Fruit fly (Drosophila melanogaster): ENCODE measurements around the gene dally.

The dally gene

DNA sequence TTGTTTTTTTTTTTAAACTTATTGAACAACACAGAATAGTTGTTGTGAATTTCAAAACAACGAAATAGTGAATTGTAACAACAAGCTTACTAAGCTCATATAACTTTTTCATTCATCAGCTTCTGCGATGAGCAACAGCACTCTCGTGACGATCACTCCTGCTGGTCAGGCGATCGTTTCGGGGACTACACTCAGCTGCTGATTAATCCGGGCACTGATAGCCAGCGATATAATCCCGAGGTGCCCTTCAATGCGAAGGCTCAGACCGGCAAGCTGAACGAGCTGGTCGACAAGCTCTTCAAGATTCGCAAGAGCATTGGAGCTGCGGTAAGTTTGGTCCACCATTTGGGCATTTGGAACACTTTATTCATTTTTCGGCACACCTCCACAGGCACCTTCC lies 61.2 kb downstream of the dally start, which contains the start of gene CG43169:
Gene CG43169 (minus strand): TSS at position 101 of the 400 bp plus-strand sequence.
- TF ChIP-seq rgr (GFP tag; optimal IDR thresholded peaks at IDR 0.05) (no peak), N (GFP tag; optimal IDR thresholded peaks at IDR 0.05) (no peak), psq (GFP tag; optimal IDR thresholded peaks at IDR 0.05) (no peak), Vsx2 (GFP tag; optimal IDR thresholded peaks at IDR 0.05; ENCODE audit: partially characterized antibody) (no peak), sage (GFP tag; optimal IDR thresholded peaks at IDR 0.05) (no peak), Mio (GFP tag; optimal IDR thresholded peaks at IDR 0.05) (no peak), CrebA (GFP tag; optimal IDR thresholded peaks at IDR 0.05; ENCODE audit: borderline replicate concordance) (no peak), dmrt93B (GFP tag; optimal IDR thresholded peaks at IDR 0.05) (no peak), pan (optimal IDR thresholded peaks at IDR 0.05) (no peak), lola (GFP tag; optimal IDR thresholded peaks at IDR 0.05) (no peak), Hnf4 (GFP tag; optimal IDR thresholded peaks at IDR 0.05) (no peak), Sp1 (GFP tag; optimal IDR thresholded peaks at IDR 0.05) (no peak), Hr83 (GFP tag; optimal IDR thresholded peaks at IDR 0.05; ENCODE audit: poor library complexity, severe bottlenecking) (no peak), Myc (optimal IDR thresholded peaks at IDR 0.05) (no peak), dsf (GFP tag; optimal IDR thresholded peaks at IDR 0.05; ENCODE audit: borderline replicate concordance) (no peak), HLH106 (tag; optimal IDR thresholded peaks at IDR 0.05) (no peak), fru (GFP tag; optimal IDR thresholded peaks at IDR 0.05) (no peak), brk (GFP tag; optimal IDR thresholded peaks at IDR 0.05) (no peak)

dm6 chr3L:8891167-8891618 lies 63.9 kb downstream of the dally start, which contains the start of gene Mcm7:
TSS of gene Mcm7 (plus strand) at chr3L:8891596.
- TF ChIP-seq Abd-B (GFP tag; optimal IDR thresholded peaks at IDR 0.05): no peak
- TF ChIP-seq Myc (optimal IDR thresholded peaks at IDR 0.05): peak; percentile 87

DNA sequence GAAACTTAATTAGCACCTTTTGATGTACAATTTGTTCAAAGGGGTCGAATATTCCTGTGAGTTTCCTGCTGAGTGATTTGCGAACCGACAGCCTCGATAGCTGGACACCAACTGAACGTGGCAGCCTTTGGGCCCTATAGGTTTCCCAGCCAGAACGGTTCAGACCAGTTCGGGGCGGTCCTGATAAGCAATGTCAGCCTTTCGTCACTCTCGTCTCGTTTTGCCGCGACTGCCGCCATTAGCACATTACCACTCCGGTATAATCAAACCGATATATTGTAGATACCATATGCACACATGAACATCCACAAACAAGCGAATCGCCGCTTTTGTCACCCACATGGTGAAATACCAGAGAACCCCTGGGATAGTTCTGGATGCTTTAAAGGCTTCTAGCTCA lies 77.8 kb downstream of the dally start, which contains the start of gene TrpA1:
Gene TrpA1 (minus strand): TSS at position 101 of the 400 bp plus-strand sequence.
- TF ChIP-seq Dfd (GFP tag; optimal IDR thresholded peaks at IDR 0.05): no peak
- TF ChIP-seq HLH106 (tag; optimal IDR thresholded peaks at IDR 0.05): no peak
- TF ChIP-seq woc (GFP tag; optimal IDR thresholded peaks at IDR 0.05): no peak
- no peak for TF ChIP-seq N (GFP tag; optimal IDR thresholded peaks at IDR 0.05)
- no peak for TF ChIP-seq dmrt93B (GFP tag; optimal IDR thresholded peaks at IDR 0.05)
- TF ChIP-seq ey (GFP tag; optimal IDR thresholded peaks at IDR 0.05): no peak
- no peak for TF ChIP-seq Dif (GFP tag; optimal IDR thresholded peaks at IDR 0.05; ENCODE audit: partially characterized antibody)
- TF ChIP-seq OdsH (GFP tag; optimal IDR thresholded peaks at IDR 0.05): no peak
- no peak for TF ChIP-seq rgr (GFP tag; optimal IDR thresholded peaks at IDR 0.05)
- no peak for TF ChIP-seq Sp1 (GFP tag; optimal IDR thresholded peaks at IDR 0.05)
- no peak for TF ChIP-seq fru (GFP tag; optimal IDR thresholded peaks at IDR 0.05)
- TF ChIP-seq sv (GFP tag; optimal IDR thresholded peaks at IDR 0.05): no peak
- TF ChIP-seq dl (GFP tag; optimal IDR thresholded peaks at IDR 0.05; ENCODE audit: insufficient read depth in 1 of 2, partially characterized antibody in 2 of 2): no peak
- no peak for TF ChIP-seq jim (GFP tag; optimal IDR thresholded peaks at IDR 0.05)
- TF ChIP-seq pan (optimal IDR thresholded peaks at IDR 0.05): no peak
- no peak for TF ChIP-seq usp (GFP tag; optimal IDR thresholded peaks at IDR 0.05)
- no peak for TF ChIP-seq Hr83 (GFP tag; optimal IDR thresholded peaks at IDR 0.05; ENCODE audit: poor library complexity, severe bottlenecking)
- no peak for TF ChIP-seq Hr78 (GFP tag; optimal IDR thresholded peaks at IDR 0.05)
- no peak for TF ChIP-seq Abd-B (GFP tag; optimal IDR thresholded peaks at IDR 0.05)
- TF ChIP-seq Mio (GFP tag; optimal IDR thresholded peaks at IDR 0.05): no peak

- TF ChIP-seq woc (GFP tag; optimal IDR thresholded peaks at IDR 0.05) (peak; percentile 1), rgr (GFP tag; optimal IDR thresholded peaks at IDR 0.05) (peak; percentile 13), Myc (optimal IDR thresholded peaks at IDR 0.05) (no peak), dmrt93B (GFP tag; optimal IDR thresholded peaks at IDR 0.05) (no peak), Hr83 (GFP tag; optimal IDR thresholded peaks at IDR 0.05; ENCODE audit: poor library complexity, severe bottlenecking) (no peak), Rel (GFP tag; optimal IDR thresholded peaks at IDR 0.05) (no peak), Rel (tag; optimal IDR thresholded peaks at IDR 0.05) (no peak), Hnf4 (GFP tag; optimal IDR thresholded peaks at IDR 0.05) (no peak), Dif (GFP tag; optimal IDR thresholded peaks at IDR 0.05; ENCODE audit: partially characterized antibody) (peak; percentile 62), Mio (GFP tag; optimal IDR thresholded peaks at IDR 0.05) (no peak), Dfd (GFP tag; optimal IDR thresholded peaks at IDR 0.05) (no peak), Sp1 (GFP tag; optimal IDR thresholded peaks at IDR 0.05) (no peak), lola (GFP tag; optimal IDR thresholded peaks at IDR 0.05) (no peak), foxo (GFP tag; optimal IDR thresholded peaks at IDR 0.05) (no peak), brk (GFP tag; optimal IDR thresholded peaks at IDR 0.05) (no peak), CG32264 (GFP tag; optimal IDR thresholded peaks at IDR 0.05) (no peak), fru (GFP tag; optimal IDR thresholded peaks at IDR 0.05) (peak; percentile 39), Jra (GFP tag; optimal IDR thresholded peaks at IDR 0.05) (peak; percentile 26), Hr78 (GFP tag; optimal IDR thresholded peaks at IDR 0.05) (no peak), br (GFP tag; optimal IDR thresholded peaks at IDR 0.05) (peak; percentile 35), dl (GFP tag; optimal IDR thresholded peaks at IDR 0.05; ENCODE audit: insufficient read depth in 1 of 2, partially characterized antibody in 2 of 2) (peak in 1 of 2 experiments; percentile 30), ey (GFP tag; optimal IDR thresholded peaks at IDR 0.05) (peak; percentile 0), CrebA (GFP tag; optimal IDR thresholded peaks at IDR 0.05; ENCODE audit: borderline replicate concordance) (no peak), Vsx2 (GFP tag; optimal IDR thresholded peaks at IDR 0.05; ENCODE audit: partially characterized antibody) (peak; percentile 39), h (GFP tag; optimal IDR thresholded peaks at IDR 0.05) (peak; percentile 40), OdsH (GFP tag; optimal IDR thresholded peaks at IDR 0.05) (no peak)
Observed at dm6 chr3L:8912332-8912731, 85.0 kb downstream of the dally start, which contains the start of the genes Tsp66E and mfr. TSS of gene Tsp66E (plus strand) at chr3L:8912499. TSS of gene mfr (minus strand) at chr3L:8912671.
